ENCODE assay signal across 1 fruit fly cellular context in the genomic region with DNA sequence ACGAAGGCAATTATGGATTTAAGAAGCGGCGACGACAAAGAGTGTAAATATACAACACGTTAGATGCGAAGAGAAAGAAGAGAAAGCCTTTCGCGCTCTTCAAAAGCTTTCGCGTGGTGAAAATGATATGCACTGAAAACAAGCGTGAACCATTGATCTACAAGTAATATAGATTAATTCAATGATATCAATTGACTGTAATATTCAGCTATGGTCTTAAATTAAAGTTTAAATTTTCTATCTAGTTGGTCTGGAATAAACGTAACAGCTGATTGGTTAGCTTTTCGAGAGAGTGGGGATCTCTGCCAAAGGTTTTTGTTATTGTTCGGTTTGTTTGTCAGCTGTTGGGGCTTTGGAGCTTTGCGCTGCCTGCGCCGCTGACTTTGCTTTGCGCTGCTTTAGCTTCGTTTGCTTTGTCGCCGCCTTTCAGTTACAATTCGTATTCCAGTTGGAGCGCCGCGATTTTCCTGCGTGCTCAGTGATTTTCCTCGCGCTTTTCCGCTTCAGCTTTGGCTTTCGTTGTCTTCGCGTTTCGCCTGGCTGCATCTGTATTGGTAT.
TF ChIP-seq lines count a peak whose summit lies in the region.

No protein-coding gene starts in this region.

TF ChIP-seq in whole organism, embryonic, 481 proteins besides CTCF, POLR2A, EP300 and RAD21 (continued from another document and continues in another):
- no peak for TF ChIP-seq pan (optimal IDR thresholded peaks at IDR 0.05; lab: Kevin White, UChicago)
- no peak for TF ChIP-seq pan (GFP tag; optimal IDR thresholded peaks at IDR 0.05 in 1 of 2, IDR thresholded peaks at IDR 0.05 in 1 of 2)
- TF ChIP-seq CG30403 (GFP tag; optimal IDR thresholded peaks at IDR 0.05; lab: Kevin White, UChicago) = no peak
- no peak for TF ChIP-seq CG14014 (GFP tag; IDR thresholded peaks at IDR 0.05; lab: Robert Waterston, UW)
- no peak for TF ChIP-seq Mes4 (GFP tag; optimal IDR thresholded peaks at IDR 0.05; lab: Kevin White, UChicago)
- TF ChIP-seq ato (GFP tag; IDR thresholded peaks at IDR 0.05; lab: Robert Waterston, UW; ENCODE audit: partially characterized antibody) = no peak
- no peak for TF ChIP-seq Side (GFP tag; optimal IDR thresholded peaks at IDR 0.05; lab: Kevin White, UChicago)
- TF ChIP-seq CG7786 (GFP tag; optimal IDR thresholded peaks at IDR 0.05; lab: Kevin White, UChicago) = no peak
- TF ChIP-seq emc (GFP tag; optimal IDR thresholded peaks at IDR 0.05; lab: Kevin White, UChicago) = no peak
- no peak for TF ChIP-seq CG30431 (GFP tag; optimal IDR thresholded peaks at IDR 0.05; lab: Kevin White, UChicago)
- no peak for TF ChIP-seq sqz (GFP tag; optimal IDR thresholded peaks at IDR 0.05; lab: Kevin White, UChicago)
- no peak for TF ChIP-seq onecut (GFP tag; IDR thresholded peaks at IDR 0.05; lab: Robert Waterston, UW)
- no peak for TF ChIP-seq Hr39 (optimal IDR thresholded peaks at IDR 0.05; lab: Kevin White, UChicago)
- peak; percentile 11 for TF ChIP-seq nau (GFP tag; optimal IDR thresholded peaks at IDR 0.05; lab: Kevin White, UChicago)
- TF ChIP-seq CG12942 (GFP tag; optimal IDR thresholded peaks at IDR 0.05; lab: Kevin White, UChicago) = no peak
- no peak for TF ChIP-seq nmo (GFP tag; optimal IDR thresholded peaks at IDR 0.05; lab: Kevin White, UChicago)
- TF ChIP-seq repo (GFP tag; optimal IDR thresholded peaks at IDR 0.05; lab: Kevin White, UChicago) = no peak
- no peak for TF ChIP-seq ERR (GFP tag; optimal IDR thresholded peaks at IDR 0.05; lab: Kevin White, UChicago)
- TF ChIP-seq CG11504 (tag; optimal IDR thresholded peaks at IDR 0.05; lab: Kevin White, UChicago) = no peak
- peak; percentile 11 for TF ChIP-seq CG14710 (tag; optimal IDR thresholded peaks at IDR 0.05; lab: Kevin White, UChicago)
- TF ChIP-seq CG17186 (GFP tag; optimal IDR thresholded peaks at IDR 0.05; lab: Kevin White, UChicago) = no peak
- TF ChIP-seq phol (tag; optimal IDR thresholded peaks at IDR 0.05; lab: Kevin White, UChicago) = no peak
- no peak for TF ChIP-seq wor (GFP tag; IDR thresholded peaks at IDR 0.05; lab: Robert Waterston, UW)
- no peak for TF ChIP-seq CG9609 (GFP tag; optimal IDR thresholded peaks at IDR 0.05; lab: Kevin White, UChicago)
- TF ChIP-seq lmd (GFP tag; IDR thresholded peaks at IDR 0.05; lab: Robert Waterston, UW) = no peak
- TF ChIP-seq Atf3 (GFP tag; optimal IDR thresholded peaks at IDR 0.05; lab: Kevin White, UChicago) = no peak
- TF ChIP-seq sob (GFP tag; IDR thresholded peaks at IDR 0.05; lab: Robert Waterston, UW) = no peak
- TF ChIP-seq wdn (GFP tag; IDR thresholded peaks at IDR 0.05; lab: Robert Waterston, UW) = no peak
- no peak for TF ChIP-seq CG1792 (GFP tag; optimal IDR thresholded peaks at IDR 0.05; lab: Kevin White, UChicago)
- peak; percentile 44 for TF ChIP-seq her (GFP tag; optimal IDR thresholded peaks at IDR 0.05; lab: Kevin White, UChicago)
- TF ChIP-seq dimm (GFP tag; IDR thresholded peaks at IDR 0.05; lab: Robert Waterston, UW) = no peak
- TF ChIP-seq CG16779 (GFP tag; IDR thresholded peaks at IDR 0.05; lab: Robert Waterston, UW) = no peak
- peak; percentile 17 for TF ChIP-seq lilli (GFP tag; optimal IDR thresholded peaks at IDR 0.05; lab: Kevin White, UChicago)
- no peak for TF ChIP-seq Fer2 (tag; optimal IDR thresholded peaks at IDR 0.05; lab: Kevin White, UChicago)
- no peak for TF ChIP-seq CG6689 (GFP tag; IDR thresholded peaks at IDR 0.05; lab: Robert Waterston, UW)
- no peak for TF ChIP-seq CG7372 (GFP tag; IDR thresholded peaks at IDR 0.05; lab: Robert Waterston, UW)
- TF ChIP-seq Stat92E (GFP tag; optimal IDR thresholded peaks at IDR 0.05; lab: Kevin White, UChicago) = no peak
- TF ChIP-seq CG10543 (GFP tag; optimal IDR thresholded peaks at IDR 0.05; lab: Kevin White, UChicago) = no peak
- TF ChIP-seq CG16815 (GFP tag; optimal IDR thresholded peaks at IDR 0.05; lab: Kevin White, UChicago) = no peak
- no peak for TF ChIP-seq Dip2 (GFP tag; IDR thresholded peaks at IDR 0.05; lab: Robert Waterston, UW)
- TF ChIP-seq CG3163 (GFP tag; optimal IDR thresholded peaks at IDR 0.05; lab: Kevin White, UChicago) = peak; percentile 81
- TF ChIP-seq CG14441 (GFP tag; IDR thresholded peaks at IDR 0.05; lab: Robert Waterston, UW) = no peak
- no peak for TF ChIP-seq CG16863 (GFP tag; optimal IDR thresholded peaks at IDR 0.05; lab: Kevin White, UChicago)
- TF ChIP-seq CG7963 (GFP tag; IDR thresholded peaks at IDR 0.05; lab: Robert Waterston, UW; ENCODE audit: partially characterized antibody) = no peak
- TF ChIP-seq CG11723 (GFP tag; optimal IDR thresholded peaks at IDR 0.05; lab: Kevin White, UChicago) = no peak
- no peak for TF ChIP-seq Lpt (GFP tag; optimal IDR thresholded peaks at IDR 0.05; lab: Kevin White, UChicago)
- no peak for TF ChIP-seq BtbVII (GFP tag; optimal IDR thresholded peaks at IDR 0.05; lab: Kevin White, UChicago)
- TF ChIP-seq Sox100B (GFP tag; optimal IDR thresholded peaks at IDR 0.05; lab: Kevin White, UChicago) = no peak
- TF ChIP-seq CG8290 (GFP tag; optimal IDR thresholded peaks at IDR 0.05; lab: Kevin White, UChicago) = no peak
- TF ChIP-seq CG8290 (tag; optimal IDR thresholded peaks at IDR 0.05; lab: Kevin White, UChicago) = no peak
- peak; percentile 10 for TF ChIP-seq CG15601 (tag; optimal IDR thresholded peaks at IDR 0.05; lab: Kevin White, UChicago)
- TF ChIP-seq ssp (GFP tag; IDR thresholded peaks at IDR 0.05; lab: Robert Waterston, UW) = no peak
- TF ChIP-seq ash1 (GFP tag; optimal IDR thresholded peaks at IDR 0.05; lab: Kevin White, UChicago) = no peak
- TF ChIP-seq CG3847 (GFP tag; IDR thresholded peaks at IDR 0.05; lab: Robert Waterston, UW) = no peak
- peak; percentile 20; the same call in 1 of the 2 replicates for TF ChIP-seq Xrp1 (GFP tag; IDR thresholded peaks at IDR 0.05; lab: Robert Waterston, UW)
- no peak for TF ChIP-seq scrt (GFP tag; optimal IDR thresholded peaks at IDR 0.05; lab: Kevin White, UChicago)
- TF ChIP-seq pnt (GFP tag; optimal IDR thresholded peaks at IDR 0.05; lab: Kevin White, UChicago) = no peak
- TF ChIP-seq bcd (GFP tag; optimal IDR thresholded peaks at IDR 0.05; lab: Kevin White, UChicago) = no peak
- no peak for TF ChIP-seq CG13624 (GFP tag; optimal IDR thresholded peaks at IDR 0.05; lab: Kevin White, UChicago)
- peak; percentile 13 for TF ChIP-seq odd (GFP tag; optimal IDR thresholded peaks at IDR 0.05; lab: Kevin White, UChicago)
- no peak for TF ChIP-seq CG8281 (tag; optimal IDR thresholded peaks at IDR 0.05; lab: Kevin White, UChicago)
- no peak for TF ChIP-seq Dip3 (GFP tag; optimal IDR thresholded peaks at IDR 0.05; lab: Kevin White, UChicago)
- no peak for TF ChIP-seq insv (GFP tag; optimal IDR thresholded peaks at IDR 0.05; lab: Kevin White, UChicago)
- TF ChIP-seq Ets97D (GFP tag; optimal IDR thresholded peaks at IDR 0.05; lab: Kevin White, UChicago) = no peak
- TF ChIP-seq Meics (GFP tag; optimal IDR thresholded peaks at IDR 0.05; lab: Kevin White, UChicago) = peak; percentile 25
- no peak for TF ChIP-seq CG17328 (GFP tag; IDR thresholded peaks at IDR 0.05; lab: Robert Waterston, UW)
- no peak for TF ChIP-seq Mad (GFP tag; optimal IDR thresholded peaks at IDR 0.05; lab: Kevin White, UChicago)
- peak; percentile 10 for TF ChIP-seq HmgZ (tag; optimal IDR thresholded peaks at IDR 0.05; lab: Kevin White, UChicago)
- no peak for TF ChIP-seq nom (GFP tag; optimal IDR thresholded peaks at IDR 0.05; lab: Kevin White, UChicago)
- TF ChIP-seq Sry-δ (GFP tag; optimal IDR thresholded peaks at IDR 0.05; lab: Kevin White, UChicago) = no peak
- no peak for TF ChIP-seq Lim3 (GFP tag; IDR thresholded peaks at IDR 0.05; lab: Robert Waterston, UW)
- TF ChIP-seq zf30C (GFP tag; optimal IDR thresholded peaks at IDR 0.05; lab: Kevin White, UChicago) = peak; percentile 19
- no peak for TF ChIP-seq Aef1 (GFP tag; IDR thresholded peaks at IDR 0.05; lab: Robert Waterston, UW)
- no peak for TF ChIP-seq Dad (GFP tag; optimal IDR thresholded peaks at IDR 0.05; lab: Kevin White, UChicago)
- no peak for TF ChIP-seq CG2120 (GFP tag; optimal IDR thresholded peaks at IDR 0.05; lab: Kevin White, UChicago)
- no peak for TF ChIP-seq Hand (GFP tag; optimal IDR thresholded peaks at IDR 0.05; lab: Kevin White, UChicago)
- TF ChIP-seq bsh (GFP tag; optimal IDR thresholded peaks at IDR 0.05; lab: Kevin White, UChicago) = peak in 1 of 2 experiments; percentile 27
- no peak for TF ChIP-seq Atf-2 (GFP tag; optimal IDR thresholded peaks at IDR 0.05; lab: Kevin White, UChicago)
- TF ChIP-seq CG2199 (GFP tag; IDR thresholded peaks at IDR 0.05; lab: Robert Waterston, UW) = no peak
- TF ChIP-seq CG7556 (GFP tag; optimal IDR thresholded peaks at IDR 0.05; lab: Kevin White, UChicago) = peak; percentile 17
- TF ChIP-seq Oli (tag; optimal IDR thresholded peaks at IDR 0.05; lab: Kevin White, UChicago) = no peak
- no peak for TF ChIP-seq tup (GFP tag; optimal IDR thresholded peaks at IDR 0.05; lab: Kevin White, UChicago)
- peak; percentile 45 for TF ChIP-seq ATbp (GFP tag; optimal IDR thresholded peaks at IDR 0.05; lab: Kevin White, UChicago)
- no peak for TF ChIP-seq CoRest (tag; optimal IDR thresholded peaks at IDR 0.05; lab: Kevin White, UChicago)
- no peak for TF ChIP-seq CG13894 (tag; optimal IDR thresholded peaks at IDR 0.05; lab: Kevin White, UChicago)
- TF ChIP-seq CG2712 (tag; optimal IDR thresholded peaks at IDR 0.05; lab: Kevin White, UChicago) = peak; percentile 55
- TF ChIP-seq CG10209 (GFP tag; optimal IDR thresholded peaks at IDR 0.05; lab: Kevin White, UChicago) = no peak
- no peak for TF ChIP-seq HmgD (GFP tag; optimal IDR thresholded peaks at IDR 0.05; lab: Kevin White, UChicago)
- TF ChIP-seq Nf-YC (tag; optimal IDR thresholded peaks at IDR 0.05; lab: Kevin White, UChicago) = peak; percentile 38
- TF ChIP-seq chn (GFP tag; optimal IDR thresholded peaks at IDR 0.05; lab: Kevin White, UChicago) = no peak
- no peak for TF ChIP-seq shn (GFP tag; optimal IDR thresholded peaks at IDR 0.05; lab: Kevin White, UChicago)
- no peak for TF ChIP-seq zen (tag; optimal IDR thresholded peaks at IDR 0.05; lab: Kevin White, UChicago)
- no peak for TF ChIP-seq lola (GFP tag; optimal IDR thresholded peaks at IDR 0.05; lab: Kevin White, UChicago)
- TF ChIP-seq pros (GFP tag; optimal IDR thresholded peaks at IDR 0.05; lab: Kevin White, UChicago) = no peak
- no peak for TF ChIP-seq caup (GFP tag; optimal IDR thresholded peaks at IDR 0.05; lab: Kevin White, UChicago; ENCODE audit: severe bottlenecking)
- TF ChIP-seq CG3065 (GFP tag; optimal IDR thresholded peaks at IDR 0.05; lab: Kevin White, UChicago) = no peak
- TF ChIP-seq Sry-β (GFP tag; optimal IDR thresholded peaks at IDR 0.05; lab: Kevin White, UChicago) = no peak
- TF ChIP-seq CG4282 (GFP tag; optimal IDR thresholded peaks at IDR 0.05; lab: Kevin White, UChicago) = no peak
- TF ChIP-seq slbo (GFP tag; IDR thresholded peaks at IDR 0.05; lab: Robert Waterston, UW) = no peak
- no peak for TF ChIP-seq ranshi (GFP tag; IDR thresholded peaks at IDR 0.05; lab: Robert Waterston, UW)
- peak; percentile 18 for TF ChIP-seq gcm (GFP tag; optimal IDR thresholded peaks at IDR 0.05; lab: Kevin White, UChicago)
- TF ChIP-seq cg (GFP tag; optimal IDR thresholded peaks at IDR 0.05; lab: Kevin White, UChicago) = no peak
- no peak for TF ChIP-seq Dref (GFP tag; IDR thresholded peaks at IDR 0.05; lab: Robert Waterston, UW)
- TF ChIP-seq CG6254 (GFP tag; optimal IDR thresholded peaks at IDR 0.05; lab: Kevin White, UChicago) = peak; percentile 11
- no peak for TF ChIP-seq Lhr (GFP tag; optimal IDR thresholded peaks at IDR 0.05; lab: Kevin White, UChicago)
- no peak for TF ChIP-seq Optix (GFP tag; IDR thresholded peaks at IDR 0.05; lab: Robert Waterston, UW)
- peak; percentile 19; the same call in 1 of the 2 replicates for TF ChIP-seq CG13287 (GFP tag; IDR thresholded peaks at IDR 0.05; lab: Robert Waterston, UW; ENCODE audit: partially characterized antibody)
- TF ChIP-seq CG15269 (tag; optimal IDR thresholded peaks at IDR 0.05; lab: Kevin White, UChicago) = no peak
- no peak for TF ChIP-seq org-1 (GFP tag; optimal IDR thresholded peaks at IDR 0.05; lab: Kevin White, UChicago)
- no peak for TF ChIP-seq grn (GFP tag; optimal IDR thresholded peaks at IDR 0.05; lab: Kevin White, UChicago)
- no peak for TF ChIP-seq CG11695 (GFP tag; IDR thresholded peaks at IDR 0.05; lab: Robert Waterston, UW)
- no peak for TF ChIP-seq CG33557 (GFP tag; optimal IDR thresholded peaks at IDR 0.05; lab: Kevin White, UChicago)
- peak; percentile 28 for TF ChIP-seq CG1529 (GFP tag; optimal IDR thresholded peaks at IDR 0.05; lab: Kevin White, UChicago)
- peak; percentile 15 for TF ChIP-seq Fer1 (GFP tag; optimal IDR thresholded peaks at IDR 0.05; lab: Kevin White, UChicago)
- TF ChIP-seq rib (GFP tag; IDR thresholded peaks at IDR 0.05; lab: Robert Waterston, UW) = no peak
- peak; percentile 78 for TF ChIP-seq sens (GFP tag; lab: Kevin White, UChicago)
- peak; percentile 4; the same call in 1 of the 2 replicates for TF ChIP-seq amos (GFP tag; IDR thresholded peaks at IDR 0.05; lab: Robert Waterston, UW; ENCODE audit: partially characterized antibody)
- peak; percentile 9 for TF ChIP-seq PHDP (tag; optimal IDR thresholded peaks at IDR 0.05; lab: Kevin White, UChicago)
- no peak for TF ChIP-seq CG17361 (GFP tag; IDR thresholded peaks at IDR 0.05; lab: Robert Waterston, UW)
- TF ChIP-seq sens-2 (GFP tag; IDR thresholded peaks at IDR 0.05; lab: Robert Waterston, UW) = no peak
- TF ChIP-seq E2f2 (GFP tag; IDR thresholded peaks at IDR 0.05; lab: Robert Waterston, UW) = no peak; the same call in 1 of the 2 replicates
- no peak for TF ChIP-seq en (GFP tag; optimal IDR thresholded peaks at IDR 0.05; lab: Kevin White, UChicago)
- no peak for TF ChIP-seq CG5180 (GFP tag; optimal IDR thresholded peaks at IDR 0.05; lab: Kevin White, UChicago)
- no peak for TF ChIP-seq pfk (GFP tag; optimal IDR thresholded peaks at IDR 0.05; lab: Kevin White, UChicago)
- TF ChIP-seq CG6765 (GFP tag; optimal IDR thresholded peaks at IDR 0.05; lab: Kevin White, UChicago) = no peak
- TF ChIP-seq CG34422 (GFP tag; IDR thresholded peaks at IDR 0.05; lab: Robert Waterston, UW) = no peak
- no peak for TF ChIP-seq Hmr (GFP tag; optimal IDR thresholded peaks at IDR 0.05; lab: Kevin White, UChicago)
- TF ChIP-seq CG17568 (GFP tag; optimal IDR thresholded peaks at IDR 0.05; lab: Kevin White, UChicago) = peak; percentile 0
- TF ChIP-seq Rx (GFP tag; IDR thresholded peaks at IDR 0.05; lab: Robert Waterston, UW) = no peak
- TF ChIP-seq Hr78 (GFP tag; optimal IDR thresholded peaks at IDR 0.05; lab: Kevin White, UChicago) = peak in 1 of 2 experiments; percentile 3
- TF ChIP-seq CG30020 (tag; optimal IDR thresholded peaks at IDR 0.05; lab: Kevin White, UChicago) = no peak
- TF ChIP-seq CG3407 (GFP tag; optimal IDR thresholded peaks at IDR 0.05; lab: Kevin White, UChicago) = no peak
